Fruit fly (Drosophila melanogaster): Measurements from ENCODE around the gene Krn.
A peak's percentile ranks its signal among the peaks of the same experiment; 100 is the strongest.

Gene Krn

DNA sequence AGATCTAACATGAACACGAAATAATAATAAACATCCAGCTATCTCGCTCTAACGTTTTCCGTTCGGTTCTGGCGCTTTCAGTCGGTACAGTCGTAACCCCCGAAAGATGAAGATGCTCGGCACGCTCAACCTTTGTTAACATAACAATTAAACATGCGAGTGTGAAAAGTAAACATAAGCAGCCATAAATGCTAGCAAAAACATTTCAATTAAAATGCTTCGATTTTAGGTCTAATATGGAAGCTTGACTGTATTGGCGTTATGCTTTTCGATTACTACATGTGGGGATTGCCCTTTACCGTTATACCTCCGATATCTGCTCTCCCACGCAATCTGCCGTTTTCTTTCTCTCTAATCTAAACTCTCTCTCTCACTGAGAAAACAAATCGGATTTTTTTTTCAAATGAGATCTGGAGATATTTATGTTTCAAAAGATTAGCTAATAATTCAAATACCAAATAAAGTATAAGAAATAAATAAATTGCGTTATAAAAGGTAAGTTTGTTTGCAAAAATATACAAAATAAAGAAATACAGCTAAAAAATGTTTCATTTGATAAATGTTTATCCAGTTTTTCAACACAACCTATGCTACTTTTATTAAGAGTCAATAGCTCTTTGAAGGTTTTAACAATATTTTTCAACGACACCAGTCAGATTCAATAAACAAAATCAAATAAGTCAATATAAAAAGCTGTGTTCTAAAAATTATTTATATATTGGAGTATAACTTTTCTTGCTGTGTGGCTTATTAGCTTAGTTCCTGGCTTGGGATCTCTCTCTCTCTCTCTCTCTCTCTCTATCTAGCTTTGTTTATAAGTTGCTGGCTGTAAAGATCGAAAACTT lies 4.6 kb upstream of the Krn start:
- peak; percentile 68 for TF ChIP-seq CG7045 (GFP tag; optimal IDR thresholded peaks at IDR 0.05)
- peak; percentile 25 for TF ChIP-seq CG1620 (GFP tag; optimal IDR thresholded peaks at IDR 0.05)
- TF ChIP-seq toe (GFP tag; optimal IDR thresholded peaks at IDR 0.05), result peak; percentile 6
- peak; percentile 100 for TF ChIP-seq ovo (GFP tag; optimal IDR thresholded peaks at IDR 0.05)
- peak; percentile 1 for TF ChIP-seq CG12768 (GFP tag; optimal IDR thresholded peaks at IDR 0.05)
- peak; percentile 87 for TF ChIP-seq bab1 (GFP tag; optimal IDR thresholded peaks at IDR 0.05)
- TF ChIP-seq CG7101 (tag; optimal IDR thresholded peaks at IDR 0.05), result peak; percentile 87
- TF ChIP-seq CG11617 (GFP tag; optimal IDR thresholded peaks at IDR 0.05), result peak; percentile 55
- no peak for TF ChIP-seq tj (GFP tag; optimal IDR thresholded peaks at IDR 0.05)
- TF ChIP-seq Hr96 (GFP tag; optimal IDR thresholded peaks at IDR 0.05), result peak; percentile 62
- peak; percentile 21 for TF ChIP-seq Mnt (GFP tag; optimal IDR thresholded peaks at IDR 0.05)
- TF ChIP-seq kay (GFP tag; ENCODE audit: borderline replicate concordance), result no peak
- TF ChIP-seq cic (GFP tag; optimal IDR thresholded peaks at IDR 0.05), result peak; percentile 25
- no peak for TF ChIP-seq Clk (GFP tag; optimal IDR thresholded peaks at IDR 0.05)
- no peak for TF ChIP-seq cnc (optimal IDR thresholded peaks at IDR 0.05)
- TF ChIP-seq CG33017 (tag; optimal IDR thresholded peaks at IDR 0.05), result peak; percentile 79
- peak; percentile 95 for TF ChIP-seq pad (GFP tag; optimal IDR thresholded peaks at IDR 0.05)
- TF ChIP-seq Crg-1 (GFP tag; optimal IDR thresholded peaks at IDR 0.05), result peak; percentile 46
- TF ChIP-seq CG14711 (tag; optimal IDR thresholded peaks at IDR 0.05), result peak; percentile 81
- TF ChIP-seq CG5204 (GFP tag; optimal IDR thresholded peaks at IDR 0.05), result peak; percentile 63

DNA sequence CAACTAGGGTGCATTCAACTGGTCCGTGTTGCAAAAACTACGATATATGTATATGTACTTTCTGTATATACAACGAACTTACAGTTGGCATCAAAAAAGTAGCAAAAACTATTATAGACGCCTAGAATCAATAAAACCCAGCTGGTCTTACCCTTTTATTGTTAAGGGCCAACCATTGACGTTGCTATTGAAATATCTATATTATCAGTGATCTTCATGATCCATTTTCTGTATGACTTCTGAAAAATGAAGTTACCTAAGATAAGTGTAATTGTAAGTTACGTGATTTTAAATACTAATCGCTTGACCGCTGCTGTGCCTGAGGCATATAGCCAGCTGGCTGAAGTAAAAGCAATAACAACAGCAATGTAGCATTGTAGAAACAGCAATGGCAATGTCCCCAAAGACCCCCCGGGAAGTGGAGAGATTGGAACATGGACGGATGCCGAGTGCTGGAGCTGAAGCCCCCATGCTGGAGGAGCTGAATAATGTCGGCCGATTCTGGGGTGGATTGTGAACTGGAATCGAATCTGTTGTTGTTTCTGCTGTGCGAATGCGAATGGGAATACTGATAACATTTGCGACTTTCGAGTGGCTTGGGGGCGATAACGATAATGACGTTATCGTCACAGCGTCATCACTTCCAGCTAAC lies 3.8 kb upstream of the Krn start:
- TF ChIP-seq CG7101 (tag; optimal IDR thresholded peaks at IDR 0.05) (peak; percentile 55), CG1620 (GFP tag; optimal IDR thresholded peaks at IDR 0.05) (no peak), kay (GFP tag; ENCODE audit: borderline replicate concordance) (no peak), ovo (GFP tag; optimal IDR thresholded peaks at IDR 0.05) (no peak), CG12768 (GFP tag; optimal IDR thresholded peaks at IDR 0.05) (peak; percentile 50), CG14711 (tag; optimal IDR thresholded peaks at IDR 0.05) (peak; percentile 37), toe (GFP tag; optimal IDR thresholded peaks at IDR 0.05) (peak; percentile 17), CG5204 (GFP tag; optimal IDR thresholded peaks at IDR 0.05) (peak; percentile 58), CG33017 (tag; optimal IDR thresholded peaks at IDR 0.05) (peak; percentile 75), Crg-1 (GFP tag; optimal IDR thresholded peaks at IDR 0.05) (peak; percentile 32), Hr96 (GFP tag; optimal IDR thresholded peaks at IDR 0.05) (no peak), CG7045 (GFP tag; optimal IDR thresholded peaks at IDR 0.05) (peak; percentile 80), pad (GFP tag; optimal IDR thresholded peaks at IDR 0.05) (no peak), cic (GFP tag; optimal IDR thresholded peaks at IDR 0.05) (peak; percentile 19), tj (GFP tag; optimal IDR thresholded peaks at IDR 0.05) (peak; percentile 39), Mnt (GFP tag; optimal IDR thresholded peaks at IDR 0.05) (peak; percentile 14), bab1 (GFP tag; optimal IDR thresholded peaks at IDR 0.05) (peak; percentile 4), CG11617 (GFP tag; optimal IDR thresholded peaks at IDR 0.05) (peak; percentile 44)

DNA sequence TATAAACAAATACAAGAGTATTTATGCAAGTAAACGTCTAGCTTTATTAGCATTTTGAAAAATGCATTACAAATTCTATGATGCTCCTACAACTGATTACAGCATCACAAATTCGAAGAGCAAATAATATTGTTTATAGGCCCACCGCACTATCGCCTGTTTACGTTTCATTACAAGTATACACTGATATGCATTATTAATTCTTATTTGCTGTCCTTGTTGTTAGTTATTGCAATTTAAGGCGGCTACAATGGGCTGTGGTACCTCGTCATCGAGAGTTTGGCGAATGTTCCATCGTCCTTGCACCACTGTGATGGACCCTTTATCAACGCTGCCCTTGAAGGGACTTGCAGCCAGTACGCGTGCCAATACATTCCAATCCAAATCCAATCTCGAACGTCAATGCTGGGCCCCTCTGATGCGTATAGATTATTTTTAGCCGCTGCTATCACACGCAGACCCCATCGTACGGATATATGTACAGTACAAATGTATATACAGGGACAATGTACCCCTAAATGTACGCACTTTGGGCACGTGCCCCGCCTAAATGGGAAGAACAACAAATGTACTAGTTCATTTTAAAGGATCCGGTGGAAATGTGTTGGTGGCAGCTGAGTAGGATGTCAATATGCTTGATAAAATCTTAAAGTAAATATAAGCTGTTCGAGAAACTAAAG lies 2.8 kb upstream of the Krn start:
- TF ChIP-seq CG14711 (tag; optimal IDR thresholded peaks at IDR 0.05) (no peak), CG7101 (tag; optimal IDR thresholded peaks at IDR 0.05) (no peak), CG12768 (GFP tag; optimal IDR thresholded peaks at IDR 0.05) (peak; percentile 14), kay (GFP tag; ENCODE audit: borderline replicate concordance) (peak; percentile 20), bab1 (GFP tag; optimal IDR thresholded peaks at IDR 0.05) (no peak), CG1620 (GFP tag; optimal IDR thresholded peaks at IDR 0.05) (no peak)

DNA sequence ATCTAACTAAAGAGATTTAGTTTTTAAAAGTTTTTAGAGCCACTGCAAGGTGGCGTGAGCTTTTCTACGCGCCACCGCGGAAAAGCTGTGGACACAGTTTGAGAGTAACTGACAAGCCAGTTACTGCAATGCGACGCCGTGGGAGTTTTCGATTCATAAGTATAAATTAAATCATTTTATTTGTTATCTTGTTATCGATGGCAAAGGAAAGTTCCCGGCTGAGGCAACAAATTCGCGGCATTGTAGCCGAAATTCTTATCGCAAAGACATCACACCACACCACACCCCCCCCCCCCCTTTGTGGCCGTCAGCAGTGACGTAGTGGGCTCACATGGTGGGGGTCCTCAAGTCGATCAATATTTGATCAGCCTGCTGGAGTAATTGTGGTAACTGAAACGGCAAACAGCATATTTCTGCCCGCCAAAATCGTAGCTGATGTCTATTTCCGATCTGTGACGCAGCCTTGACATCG lies 1.8 kb upstream of the Krn start:
- peak; percentile 26 for TF ChIP-seq toe (GFP tag; optimal IDR thresholded peaks at IDR 0.05)
- TF ChIP-seq CG12768 (GFP tag; optimal IDR thresholded peaks at IDR 0.05), result peak; percentile 39
- TF ChIP-seq CG1620 (GFP tag; optimal IDR thresholded peaks at IDR 0.05), result no peak
- no peak for TF ChIP-seq cnc (optimal IDR thresholded peaks at IDR 0.05)
- no peak for TF ChIP-seq Mnt (GFP tag; optimal IDR thresholded peaks at IDR 0.05)
- peak; percentile 64 for TF ChIP-seq kay (GFP tag; ENCODE audit: borderline replicate concordance)
- TF ChIP-seq Crg-1 (GFP tag; optimal IDR thresholded peaks at IDR 0.05), result peak; percentile 45
- no peak for TF ChIP-seq Hr96 (GFP tag; optimal IDR thresholded peaks at IDR 0.05)
- TF ChIP-seq cic (GFP tag; optimal IDR thresholded peaks at IDR 0.05), result peak; percentile 43
- TF ChIP-seq CG14711 (tag; optimal IDR thresholded peaks at IDR 0.05), result no peak
- peak; percentile 52 for TF ChIP-seq ovo (GFP tag; optimal IDR thresholded peaks at IDR 0.05)
- peak; percentile 36 for TF ChIP-seq CG7045 (GFP tag; optimal IDR thresholded peaks at IDR 0.05)
- TF ChIP-seq Clk (GFP tag; optimal IDR thresholded peaks at IDR 0.05), result no peak
- no peak for TF ChIP-seq CG5204 (GFP tag; optimal IDR thresholded peaks at IDR 0.05)
- peak; percentile 10 for TF ChIP-seq pad (GFP tag; optimal IDR thresholded peaks at IDR 0.05)
- no peak for TF ChIP-seq bab1 (GFP tag; optimal IDR thresholded peaks at IDR 0.05)
- TF ChIP-seq CG7101 (tag; optimal IDR thresholded peaks at IDR 0.05), result no peak
- TF ChIP-seq tj (GFP tag; optimal IDR thresholded peaks at IDR 0.05), result no peak
- TF ChIP-seq CG33017 (tag; optimal IDR thresholded peaks at IDR 0.05), result no peak
- peak; percentile 6 for TF ChIP-seq CG11617 (GFP tag; optimal IDR thresholded peaks at IDR 0.05)

DNA sequence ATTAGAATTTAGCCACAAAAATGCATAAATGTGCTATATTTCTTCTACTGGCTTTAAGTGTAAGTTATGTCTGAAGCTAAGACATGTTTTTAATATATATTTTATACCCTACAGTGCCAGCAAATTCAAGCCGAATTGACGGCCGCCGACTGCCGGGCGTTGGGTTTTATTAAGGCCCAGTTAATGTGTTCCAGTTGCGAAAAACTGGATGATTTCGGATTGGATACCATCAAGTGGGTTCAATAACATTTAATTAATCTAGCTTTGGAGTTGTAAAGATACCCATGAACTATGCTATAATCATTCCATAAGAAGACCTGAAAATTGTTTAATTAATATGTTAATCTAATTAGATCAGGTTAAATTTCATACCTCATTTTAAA lies 579 bp upstream of the Krn start:
- TF ChIP-seq CG12768 (GFP tag; optimal IDR thresholded peaks at IDR 0.05) (no peak), kay (GFP tag; ENCODE audit: borderline replicate concordance) (peak; percentile 91)
